Worm (Caenorhabditis elegans) whole organism, L2 larva: Measurements from ENCODE around the gene Y62H9A.13.

Source experiments
- C34F6.9 ChIP-seq: fragments of 150-350 bp; optimal IDR thresholded peaks from 2 replicates; lab custom pipeline; 2014; ENCODE audit warnings: missing biosample characterization, missing genetic modification characterization
- F13H6.1 ChIP-seq: sonication (generic microtip); optimal IDR thresholded peaks from 2 replicates; lab custom pipeline; 2016; ENCODE audit warnings: missing genetic modification characterization, missing compliant biosample characterization
- Y55F3AM.14 ChIP-seq: fragments of 200-800 bp; sonication (Bioruptor generic); optimal IDR thresholded peaks from 2 replicates; lab custom pipeline; 2018; ENCODE audit warnings: mild to moderate bottlenecking, missing genetic modification characterization, missing compliant biosample characterization
- ZK546.5 ChIP-seq: sonication (generic microtip); optimal IDR thresholded peaks from 2 replicates; lab custom pipeline; 2017; ENCODE audit warnings: missing biosample characterization, missing genetic modification characterization
- alr-1 ChIP-seq: fragments of 150-350 bp; optimal IDR thresholded peaks from 2 replicates; lab custom pipeline; 2014; ENCODE audit warnings: missing biosample characterization, missing genetic modification characterization
- aly-2 ChIP-seq: fragments of 150-350 bp; optimal IDR thresholded peaks from 2 replicates; lab custom pipeline; 2014; ENCODE audit warnings: missing biosample characterization, missing genetic modification characterization
- ama-1 ChIP-seq: fragments of 150-350 bp; optimal IDR thresholded peaks from 2 replicates; lab custom pipeline; 2018; ENCODE audit warnings: inconsistent platforms
- blmp-1 ChIP-seq: sonication (generic microtip); optimal IDR thresholded peaks from 2 replicates; lab custom pipeline; 2017; ENCODE audit warnings: missing genetic modification characterization, mild to moderate bottlenecking, missing compliant biosample characterization, antibody characterized with exemption, moderate library complexity; ENCODE audit not compliant: insufficient read depth
- ceh-82 ChIP-seq: fragments of 150-350 bp; optimal IDR thresholded peaks from 2 replicates; lab custom pipeline; 2014; ENCODE audit warnings: missing biosample characterization, missing genetic modification characterization
- crh-2 ChIP-seq: sonication (generic microtip); optimal IDR thresholded peaks from 2 replicates; lab custom pipeline; 2017; ENCODE audit warnings: missing biosample characterization, missing genetic modification characterization
- egl-27 ChIP-seq: sonication (generic microtip); optimal IDR thresholded peaks from 3 replicates; lab custom pipeline; 2017; ENCODE audit warnings: missing biosample characterization, missing genetic modification reagents, missing genetic modification characterization
- elt-1 ChIP-seq: fragments of 150-350 bp; optimal IDR thresholded peaks from 2 replicates; lab custom pipeline; 2014; ENCODE audit warnings: missing biosample characterization, missing genetic modification characterization
- elt-3 ChIP-seq: sonication (generic microtip); optimal IDR thresholded peaks from 2 replicates; lab custom pipeline; 2017; ENCODE audit warnings: missing biosample characterization, missing genetic modification characterization
- fos-1 ChIP-seq: fragments of 150-350 bp; optimal IDR thresholded peaks from 2 replicates; lab custom pipeline; 2014; ENCODE audit warnings: missing biosample characterization, missing genetic modification characterization
- gmeb-1 ChIP-seq: fragments of 150-350 bp; optimal IDR thresholded peaks from 2 replicates; lab custom pipeline; 2014; ENCODE audit warnings: missing biosample characterization, missing genetic modification characterization
- lin-11 ChIP-seq: fragments of 150-350 bp; sonication (generic microtip); optimal IDR thresholded peaks from 2 replicates; lab custom pipeline; 2014; ENCODE audit warnings: missing biosample characterization, missing genetic modification characterization, inconsistent platforms, mixed read lengths
- lin-13 ChIP-seq: fragments of 150-350 bp; optimal IDR thresholded peaks from 2 replicates; lab custom pipeline; 2014; ENCODE audit warnings: missing biosample characterization, missing genetic modification reagents, missing genetic modification characterization
- lsy-2 ChIP-seq, 2 experiments: fragments of 150-350 bp in 1 of 2; sonication (generic microtip) in 1 of 2; optimal IDR thresholded peaks; 2 replicates each; lab custom pipeline; 2014 to 2017; ENCODE audit warnings: missing biosample characterization in 2 of 2, missing genetic modification characterization in 2 of 2
- mbf-1 ChIP-seq: sonication (generic microtip); optimal IDR thresholded peaks from 2 replicates; lab custom pipeline; 2017; ENCODE audit warnings: missing biosample characterization, missing genetic modification characterization
- mdl-1 ChIP-seq, 2 experiments: fragments of 150-350 bp in 1 of 2; sonication (generic microtip) in 1 of 2; optimal IDR thresholded peaks; 2 replicates each; lab custom pipeline; 2017; ENCODE audit warnings: missing biosample characterization in 2 of 2, missing genetic modification characterization in 2 of 2
- nhr-10 ChIP-seq: sonication (generic microtip); optimal IDR thresholded peaks from 2 replicates; lab custom pipeline; 2017; ENCODE audit warnings: missing biosample characterization, missing genetic modification characterization
- nhr-11 ChIP-seq: fragments of 150-350 bp; optimal IDR thresholded peaks from 2 replicates; lab custom pipeline; 2014; ENCODE audit warnings: missing biosample characterization, missing genetic modification characterization
- nhr-129 ChIP-seq: fragments of 150-350 bp; optimal IDR thresholded peaks from 2 replicates; lab custom pipeline; 2014; ENCODE audit warnings: missing biosample characterization, missing genetic modification characterization
- nhr-21 ChIP-seq: fragments of 150-350 bp; optimal IDR thresholded peaks from 2 replicates; lab custom pipeline; 2014; ENCODE audit warnings: missing biosample characterization, missing genetic modification characterization
- nhr-237 ChIP-seq: fragments of 150-350 bp; optimal IDR thresholded peaks from 2 replicates; lab custom pipeline; 2014; ENCODE audit warnings: missing biosample characterization, missing genetic modification characterization
- nhr-25 ChIP-seq: fragments of 150-350 bp; sonication (generic microtip); optimal IDR thresholded peaks from 3 replicates; lab custom pipeline; 2014; ENCODE audit warnings: missing biosample characterization, missing genetic modification characterization
- nhr-6 ChIP-seq: fragments of 150-350 bp; optimal IDR thresholded peaks from 2 replicates; lab custom pipeline; 2014; ENCODE audit warnings: missing biosample characterization, missing genetic modification characterization
- nhr-77 ChIP-seq: fragments of 150-350 bp; optimal IDR thresholded peaks from 2 replicates; lab custom pipeline; 2014; ENCODE audit warnings: missing biosample characterization, missing genetic modification characterization
- peb-1 ChIP-seq: fragments of 150-350 bp; optimal IDR thresholded peaks from 2 replicates; lab custom pipeline; 2014; ENCODE audit warnings: missing biosample characterization, missing genetic modification characterization
- sma-3 ChIP-seq: sonication (generic microtip); optimal IDR thresholded peaks from 2 replicates; lab custom pipeline; 2016; ENCODE audit warnings: missing genetic modification reagents, missing genetic modification characterization, missing compliant biosample characterization
- sma-9 ChIP-seq, 2 experiments: fragments of 150-350 bp in 1 of 2; sonication (generic microtip) in 1 of 2; optimal IDR thresholded peaks; 2 replicates each; lab custom pipeline; 2014 to 2016; ENCODE audit warnings: missing genetic modification characterization in 2 of 2, mild to moderate bottlenecking in 1 of 2, missing biosample characterization in 1 of 2, missing compliant biosample characterization in 1 of 2, missing genetic modification reagents in 1 of 2, moderate library complexity in 1 of 2
- snpc-4 ChIP-seq: fragments of 150-350 bp; optimal IDR thresholded peaks from 2 replicates; lab custom pipeline; 2014; ENCODE audit warnings: missing biosample characterization, missing genetic modification characterization
- unc-39 ChIP-seq: fragments of 150-350 bp; optimal IDR thresholded peaks from 2 replicates; lab custom pipeline; 2014; ENCODE audit warnings: missing biosample characterization, missing genetic modification characterization
- unc-55 ChIP-seq: fragments of 150-350 bp; sonication (generic microtip); optimal IDR thresholded peaks from 3 replicates; lab custom pipeline; 2014; ENCODE audit warnings: missing biosample characterization, missing genetic modification reagents, missing genetic modification characterization
- unc-62 ChIP-seq: fragments of 150-350 bp; optimal IDR thresholded peaks from 2 replicates; lab custom pipeline; 2014; ENCODE audit warnings: missing biosample characterization, missing genetic modification reagents, missing genetic modification characterization
- zag-1 ChIP-seq: fragments of 150-350 bp; optimal IDR thresholded peaks from 2 replicates; lab custom pipeline; 2014; ENCODE audit warnings: missing biosample characterization, missing genetic modification characterization
- ztf-1 ChIP-seq: fragments of 200-800 bp; sonication (Bioruptor generic); conservative IDR thresholded peaks from 2 replicates; pipeline ENCODE4 v1.3.6; 2022; ENCODE audit warnings: missing genetic modification characterization, missing compliant biosample characterization
- ztf-11 ChIP-seq: sonication (generic microtip); optimal IDR thresholded peaks from 2 replicates; lab custom pipeline; 2017; ENCODE audit warnings: missing biosample characterization, missing genetic modification characterization
- ztf-4 ChIP-seq: fragments of 150-350 bp; optimal IDR thresholded peaks from 2 replicates; lab custom pipeline; 2014; ENCODE audit warnings: missing biosample characterization, missing genetic modification characterization

Gene Y62H9A.13

ce11 chrX:11924158-11924557 lies 7.4 kb downstream of the Y62H9A.13 start, which contains the start of gene F55G7.1 (continued):
- TF ChIP-seq nhr-11 (tag; lab: Kevin White, UChicago) (no peak), alr-1 (no peak), peb-1 (tag; lab: Kevin White, UChicago) (no peak), nhr-10 (no peak)

ce11 chrX:11925243-11925642 lies 8.4 kb downstream of the Y62H9A.13 start:
- TF ChIP-seq gmeb-1 (tag; lab: Kevin White, UChicago) (no peak), ztf-1 (GFP tag; lab: Robert Waterston, UW) (no peak), fos-1 (peak; percentile 48), ama-1 (lab: Kevin White, UChicago) (no peak), sma-9 (GFP tag; optimal IDR thresholded peaks at IDR 0.05; lab: Kevin White, UChicago) (peak; percentile 52), sma-9 (tag; optimal IDR thresholded peaks at IDR 0.05; lab: Kevin White, UChicago) (no peak), unc-39 (tag; lab: Kevin White, UChicago) (no peak)

- no peak for TF ChIP-seq ztf-4 (tag; lab: Kevin White, UChicago)
- TF ChIP-seq aly-2 (tag; lab: Kevin White, UChicago): no peak
- no peak for TF ChIP-seq mdl-1 (tag; optimal IDR thresholded peaks at IDR 0.05; lab: Kevin White, UChicago)
- no peak for TF ChIP-seq elt-1 (tag; lab: Kevin White, UChicago)
- TF ChIP-seq ztf-11: no peak
- no peak for TF ChIP-seq ama-1 (lab: Kevin White, UChicago)
- TF ChIP-seq blmp-1 (tag; lab: Kevin White, UChicago): no peak
- no peak for TF ChIP-seq lsy-2 (tag; optimal IDR thresholded peaks at IDR 0.05; lab: Kevin White, UChicago)
Measured at ce11 chrX:11927585-11927984, 10.8 kb downstream of the Y62H9A.13 start, which contains the start of gene F55G7.4. Gene F55G7.4 (plus strand): TSS chrX:11927885.

ce11 chrX:11931559-11931958 lies 14.8 kb downstream of the Y62H9A.13 start, which contains the start of gene dot-1.4:
Gene dot-1.4 (minus strand): TSS chrX:11931659.
- TF ChIP-seq unc-55 (no peak), nhr-10 (no peak), blmp-1 (tag; lab: Kevin White, UChicago) (no peak), nhr-77 (no peak), sma-9 (GFP tag; optimal IDR thresholded peaks at IDR 0.05; lab: Kevin White, UChicago) (no peak), sma-9 (tag; optimal IDR thresholded peaks at IDR 0.05; lab: Kevin White, UChicago) (no peak), mbf-1 (no peak), elt-3 (tag; lab: Kevin White, UChicago) (no peak)

ce11 chrX:11933547-11933946 lies 16.7 kb downstream of the Y62H9A.13 start:
- no peak for TF ChIP-seq ceh-82
- no peak for TF ChIP-seq F13H6.1 (tag; lab: Kevin White, UChicago)
- no peak for TF ChIP-seq nhr-129 (tag; lab: Kevin White, UChicago)
- no peak for TF ChIP-seq nhr-77
- no peak for TF ChIP-seq ama-1 (lab: Kevin White, UChicago)
- TF ChIP-seq ZK546.5: no peak
- no peak for TF ChIP-seq unc-62
- TF ChIP-seq nhr-21: no peak
- TF ChIP-seq unc-55: no peak
- TF ChIP-seq egl-27: no peak
- no peak for TF ChIP-seq mdl-1 (tag; optimal IDR thresholded peaks at IDR 0.05; lab: Kevin White, UChicago)
- no peak for TF ChIP-seq ztf-4 (tag; lab: Kevin White, UChicago)
- no peak for TF ChIP-seq lsy-2 (tag; optimal IDR thresholded peaks at IDR 0.05; lab: Kevin White, UChicago)
- TF ChIP-seq blmp-1 (tag; lab: Kevin White, UChicago): no peak
- no peak for TF ChIP-seq nhr-25 (tag; lab: Kevin White, UChicago)
- TF ChIP-seq zag-1: no peak
- no peak for TF ChIP-seq nhr-10
- no peak for TF ChIP-seq nhr-11 (tag; lab: Kevin White, UChicago)
- TF ChIP-seq ztf-11: no peak
- no peak for TF ChIP-seq Y55F3AM.14 (GFP tag; lab: Kevin White, UChicago)

ce11 chrX:11934933-11935332 lies 18.1 kb downstream of the Y62H9A.13 start:
- peak; percentile 53 for TF ChIP-seq lin-13 (GFP tag; lab: Kevin White, UChicago)
- TF ChIP-seq zag-1: peak; percentile 27
- TF ChIP-seq snpc-4 (tag; lab: Kevin White, UChicago): no peak
- TF ChIP-seq nhr-6 (tag; lab: Kevin White, UChicago): no peak
- no peak for TF ChIP-seq nhr-237 (tag; lab: Kevin White, UChicago)
- TF ChIP-seq unc-39 (tag; lab: Kevin White, UChicago): no peak
- TF ChIP-seq ZK546.5: no peak
- peak; percentile 36 for TF ChIP-seq nhr-21
- TF ChIP-seq crh-2 (tag; lab: Kevin White, UChicago): peak; percentile 26
- TF ChIP-seq ztf-4 (tag; lab: Kevin White, UChicago): no peak
- no peak for TF ChIP-seq elt-1 (tag; lab: Kevin White, UChicago)
- TF ChIP-seq sma-3 (GFP tag; lab: Kevin White, UChicago): peak; percentile 36
- peak; percentile 60 for TF ChIP-seq sma-9 (GFP tag; optimal IDR thresholded peaks at IDR 0.05; lab: Kevin White, UChicago)
- TF ChIP-seq sma-9 (tag; optimal IDR thresholded peaks at IDR 0.05; lab: Kevin White, UChicago): no peak
- TF ChIP-seq lsy-2 (tag; optimal IDR thresholded peaks at IDR 0.05; lab: Kevin White, UChicago): peak in 1 of 2 experiments; percentile 24
- no peak for TF ChIP-seq alr-1
- TF ChIP-seq lin-11 (tag; lab: Kevin White, UChicago): peak; percentile 43
- peak; percentile 20 for TF ChIP-seq egl-27
- TF ChIP-seq mdl-1 (tag; optimal IDR thresholded peaks at IDR 0.05; lab: Kevin White, UChicago): peak in 1 of 2 experiments; percentile 4
- peak; percentile 30 for TF ChIP-seq F13H6.1 (tag; lab: Kevin White, UChicago)
- TF ChIP-seq unc-55: peak; percentile 48
- TF ChIP-seq nhr-129 (tag; lab: Kevin White, UChicago): peak; percentile 58
- TF ChIP-seq C34F6.9 (tag; lab: Kevin White, UChicago): peak; percentile 7
- TF ChIP-seq fos-1: peak; percentile 21
